Worm (Caenorhabditis elegans): Measurements from ENCODE around the gene H05C05.4.

ce11 chrIII:2980927-2981326, 34.9 kb upstream of the H05C05.4 start:
- TF ChIP-seq lsy-2 (tag; optimal IDR thresholded peaks at IDR 0.05): no peak
- TF ChIP-seq unc-39 (tag; optimal IDR thresholded peaks at IDR 0.05): no peak
- TF ChIP-seq elt-3 (tag; optimal IDR thresholded peaks at IDR 0.05): no peak
- no peak for TF ChIP-seq mab-5 (tag; optimal IDR thresholded peaks at IDR 0.05)
- no peak for TF ChIP-seq blmp-1 (tag; optimal IDR thresholded peaks at IDR 0.05)
- no peak for TF ChIP-seq unc-62 (GFP tag; optimal IDR thresholded peaks at IDR 0.05)
- TF ChIP-seq ham-2 (GFP tag; optimal IDR thresholded peaks at IDR 0.05): no peak
